Fruit fly (Drosophila melanogaster): ENCODE measurements around the gene CG5805.
A peak's percentile ranks its signal among the peaks of the same experiment; 100 is the strongest.

Gene CG5805

dm6 chr3R:24829887-24830351 lies 42.7 kb upstream of the CG5805 start, which contains the start of the genes Kaz and CG43273 (continued):
- TF ChIP-seq Ets21C (GFP tag; optimal IDR thresholded peaks at IDR 0.05) (peak; percentile 36), Blimp-1 (GFP tag; optimal IDR thresholded peaks at IDR 0.05) (no peak), CG6808 (GFP tag; optimal IDR thresholded peaks at IDR 0.05) (no peak), CG4318 (GFP tag; optimal IDR thresholded peaks at IDR 0.05) (no peak), CG31627 (GFP tag; optimal IDR thresholded peaks at IDR 0.05) (no peak), Met (GFP tag; optimal IDR thresholded peaks at IDR 0.05) (no peak), net (GFP tag; optimal IDR thresholded peaks at IDR 0.05) (no peak), CG6276 (GFP tag; optimal IDR thresholded peaks at IDR 0.05) (no peak), CG7368 (GFP tag; optimal IDR thresholded peaks at IDR 0.05) (no peak), CG11294 (GFP tag; IDR thresholded peaks at IDR 0.05) (no peak), eg (GFP tag; IDR thresholded peaks at IDR 0.05) (no peak), vri (GFP tag; optimal IDR thresholded peaks at IDR 0.05) (no peak), acj6 (GFP tag; optimal IDR thresholded peaks at IDR 0.05) (peak; percentile 64), CG3919 (GFP tag; optimal IDR thresholded peaks at IDR 0.05) (no peak), Hr38 (GFP tag; optimal IDR thresholded peaks at IDR 0.05) (no peak), CG1621 (tag; optimal IDR thresholded peaks at IDR 0.05) (no peak), CG6163 (GFP tag; IDR thresholded peaks at IDR 0.05) (no peak; the same call in 1 of the 3 replicates), CG6854 (GFP tag; optimal IDR thresholded peaks at IDR 0.05) (no peak), CG6792 (GFP tag; optimal IDR thresholded peaks at IDR 0.05) (no peak), Ets96B (tag; optimal IDR thresholded peaks at IDR 0.05) (no peak), pdm3 (GFP tag; optimal IDR thresholded peaks at IDR 0.05) (no peak), Eip78C (GFP tag) (peak; percentile 89)

- peak; percentile 57 for TF ChIP-seq svp (GFP tag)
- TF ChIP-seq CG15336 (GFP tag; IDR thresholded peaks at IDR 0.05) = no peak
Measured at dm6 chr3R:24828234-24828633, 41.0 kb upstream of the CG5805 start, which contains the start of gene RabX4. TSS of gene RabX4 (minus strand) at chr3R:24828409.

DNA sequence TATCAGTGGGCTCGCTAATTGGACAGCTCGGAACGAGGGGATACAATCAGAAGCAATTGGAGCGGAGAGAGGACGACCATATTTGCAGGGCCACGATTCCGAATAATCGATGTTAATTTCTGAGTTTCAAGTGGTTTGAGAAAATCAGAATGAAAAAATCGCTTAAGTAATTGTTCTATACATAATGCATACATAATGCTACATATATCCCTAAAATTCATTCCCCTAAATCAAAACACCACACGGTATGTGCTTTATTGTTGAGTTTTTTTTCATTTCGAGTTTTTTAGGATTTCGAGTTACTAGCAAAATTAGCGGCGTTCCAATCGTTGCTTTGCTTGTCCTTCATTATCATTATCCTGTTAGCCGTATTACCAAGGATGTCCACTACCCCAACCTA lies 38.3 kb upstream of the CG5805 start, which contains the start of gene niki:
niki (minus strand) TSS at position 101 of the 400 bp plus-strand sequence.
- TF ChIP-seq topi (GFP tag; optimal IDR thresholded peaks at IDR 0.05) (no peak), CG6163 (GFP tag; IDR thresholded peaks at IDR 0.05) (no peak), CG4318 (GFP tag; optimal IDR thresholded peaks at IDR 0.05) (no peak), ss (GFP tag; optimal IDR thresholded peaks at IDR 0.05) (no peak), Sox14 (GFP tag; optimal IDR thresholded peaks at IDR 0.05) (no peak), Hr38 (GFP tag; optimal IDR thresholded peaks at IDR 0.05) (no peak), fkh (GFP tag; optimal IDR thresholded peaks at IDR 0.05) (no peak)

DNA sequence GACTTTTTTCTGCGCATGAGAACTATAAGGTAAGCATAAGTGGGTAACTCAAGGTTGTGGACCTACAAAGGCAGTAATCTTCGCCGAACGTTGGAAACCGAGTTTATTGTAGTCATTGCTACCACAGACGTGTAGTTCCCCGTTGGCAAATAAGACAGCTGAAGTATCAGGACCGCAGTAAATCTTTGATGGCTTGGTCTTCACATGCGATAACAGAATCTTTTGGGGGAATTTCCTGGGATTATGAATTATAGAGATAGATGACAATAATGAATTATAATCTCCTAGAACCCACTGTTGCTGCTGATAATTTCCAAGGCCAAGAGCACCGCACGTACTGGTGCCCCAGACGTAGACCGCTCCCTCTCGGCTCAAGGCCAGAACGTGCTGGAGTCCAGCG lies 35.8 kb upstream of the CG5805 start:
- TF ChIP-seq eg (GFP tag; IDR thresholded peaks at IDR 0.05) = no peak
- no peak for TF ChIP-seq Sox14 (GFP tag; optimal IDR thresholded peaks at IDR 0.05)
- TF ChIP-seq Hr38 (GFP tag; optimal IDR thresholded peaks at IDR 0.05) = no peak
- TF ChIP-seq CG10669 (GFP tag; optimal IDR thresholded peaks at IDR 0.05) = no peak
- no peak for TF ChIP-seq CG7368 (GFP tag; optimal IDR thresholded peaks at IDR 0.05)
- TF ChIP-seq CG1621 (tag; optimal IDR thresholded peaks at IDR 0.05) = no peak
- no peak for TF ChIP-seq topi (GFP tag; optimal IDR thresholded peaks at IDR 0.05)
- TF ChIP-seq Ets21C (GFP tag; optimal IDR thresholded peaks at IDR 0.05) = no peak
- no peak for TF ChIP-seq pdm3 (GFP tag; optimal IDR thresholded peaks at IDR 0.05)
- TF ChIP-seq CG3032 (tag; optimal IDR thresholded peaks at IDR 0.05) = no peak
- no peak for TF ChIP-seq CG8632 (GFP tag; optimal IDR thresholded peaks at IDR 0.05)
- TF ChIP-seq CG6808 (GFP tag; optimal IDR thresholded peaks at IDR 0.05) = no peak
- TF ChIP-seq svp (GFP tag) = no peak
- no peak for TF ChIP-seq Met (GFP tag; optimal IDR thresholded peaks at IDR 0.05)
- no peak for TF ChIP-seq Eip93F (GFP tag; optimal IDR thresholded peaks at IDR 0.05)
- no peak for TF ChIP-seq Blimp-1 (GFP tag; optimal IDR thresholded peaks at IDR 0.05)
- TF ChIP-seq CG8119 (GFP tag; IDR thresholded peaks at IDR 0.05) = no peak
- no peak for TF ChIP-seq salr (GFP tag; optimal IDR thresholded peaks at IDR 0.05)
- no peak for TF ChIP-seq CG11902 (GFP tag; optimal IDR thresholded peaks at IDR 0.05)
- TF ChIP-seq CG11762 (GFP tag; optimal IDR thresholded peaks at IDR 0.05; ENCODE audit: insufficient read depth) = no peak

All from whole organism, prepupa.